Fruit fly (Drosophila melanogaster): ENCODE results near the gene CG13248.

CG13248 gene

dm6 chr3L:20358212-20358611, 52.2 kb downstream of the CG13248 start, which contains the start of gene CG5665:
TSS of gene CG5665 (plus strand) at chr3L:20358512.
- TF ChIP-seq CG7101 (tag; optimal IDR thresholded peaks at IDR 0.05): no peak
- TF ChIP-seq ovo (GFP tag; optimal IDR thresholded peaks at IDR 0.05): no peak
- TF ChIP-seq CG14711 (tag; optimal IDR thresholded peaks at IDR 0.05): no peak
- TF ChIP-seq CG11617 (GFP tag; optimal IDR thresholded peaks at IDR 0.05): no peak
- no peak for TF ChIP-seq CG5204 (GFP tag; optimal IDR thresholded peaks at IDR 0.05)
- TF ChIP-seq CG7045 (GFP tag; optimal IDR thresholded peaks at IDR 0.05): no peak
- no peak for TF ChIP-seq Clk (GFP tag; optimal IDR thresholded peaks at IDR 0.05)
- no peak for TF ChIP-seq Mnt (GFP tag; optimal IDR thresholded peaks at IDR 0.05)
- no peak for TF ChIP-seq CG1620 (GFP tag; optimal IDR thresholded peaks at IDR 0.05)
- TF ChIP-seq toe (GFP tag; optimal IDR thresholded peaks at IDR 0.05): no peak
- no peak for TF ChIP-seq cnc (optimal IDR thresholded peaks at IDR 0.05)
- no peak for TF ChIP-seq CG33017 (tag; optimal IDR thresholded peaks at IDR 0.05)
- no peak for TF ChIP-seq CG12768 (GFP tag; optimal IDR thresholded peaks at IDR 0.05)
- no peak for TF ChIP-seq Hr96 (GFP tag; optimal IDR thresholded peaks at IDR 0.05)
- TF ChIP-seq kay (GFP tag; ENCODE audit: borderline replicate concordance): no peak
- no peak for TF ChIP-seq Crg-1 (GFP tag; optimal IDR thresholded peaks at IDR 0.05)
- no peak for TF ChIP-seq bab1 (GFP tag; optimal IDR thresholded peaks at IDR 0.05)
- TF ChIP-seq pad (GFP tag; optimal IDR thresholded peaks at IDR 0.05): no peak
